Worm (Caenorhabditis elegans) whole organism, L4 larva: Measurements from ENCODE around the gene acs-7.

Source experiments
- F10B5.3 ChIP-seq: sonication (generic microtip); optimal IDR thresholded peaks from 2 replicates; lab custom pipeline; 2016; ENCODE audit warnings: mild to moderate bottlenecking, missing genetic modification characterization, missing compliant biosample characterization
- F37D6.2 ChIP-seq: sonication (generic microtip); optimal IDR thresholded peaks from 2 replicates; lab custom pipeline; 2016; ENCODE audit warnings: mild to moderate bottlenecking, missing genetic modification characterization, missing compliant biosample characterization
- F49E8.2 ChIP-seq: sonication (generic microtip); optimal IDR thresholded peaks from 2 replicates; lab custom pipeline; 2016; ENCODE audit warnings: missing compliant biosample characterization, mild to moderate bottlenecking, missing genetic modification characterization, borderline replicate concordance
- T20F7.1 ChIP-seq: fragments of 200-800 bp; sonication (Bioruptor generic); optimal IDR thresholded peaks from 2 replicates; lab custom pipeline; 2018; ENCODE audit warnings: mild to moderate bottlenecking, missing genetic modification characterization, missing compliant biosample characterization
- T26A8.4 ChIP-seq: fragments of 200-800 bp; sonication (Bioruptor generic); IDR thresholded peaks from 2 replicates; pipeline ENCODE4 v1.3.6; 2022; ENCODE audit warnings: missing genetic modification characterization, missing compliant biosample characterization
- Y48G9A.11 ChIP-seq: fragments of 200-800 bp; sonication (Bioruptor generic); IDR thresholded peaks from 2 replicates; pipeline ENCODE4 v1.3.6; 2022; ENCODE audit warnings: missing genetic modification reagents, missing genetic modification characterization, missing compliant biosample characterization
- ZK546.5 ChIP-seq, 2 experiments: sonication (generic microtip); optimal IDR thresholded peaks; 2 replicates each; lab custom pipeline; 2017; ENCODE audit warnings: missing biosample characterization in 2 of 2, missing genetic modification characterization in 2 of 2
- aha-1 ChIP-seq: fragments of 150-350 bp; peaks from one replicate; lab custom pipeline; 2014; ENCODE audit warnings: missing biosample characterization, missing genetic modification characterization
- attf-4 ChIP-seq: sonication (generic microtip); optimal IDR thresholded peaks from 3 replicates; lab custom pipeline; 2017; ENCODE audit warnings: missing biosample characterization, missing genetic modification characterization
- ceh-28 ChIP-seq: fragments of 150-350 bp; optimal IDR thresholded peaks from 2 replicates; lab custom pipeline; 2014; ENCODE audit warnings: missing biosample characterization, missing genetic modification reagents, missing genetic modification characterization
- ceh-32 ChIP-seq: sonication (generic microtip); optimal IDR thresholded peaks from 2 replicates; lab custom pipeline; 2016; ENCODE audit warnings: mild to moderate bottlenecking, missing genetic modification characterization, missing compliant biosample characterization; ENCODE audit not compliant: poor library complexity
- ceh-62 ChIP-seq: sonication (generic microtip); optimal IDR thresholded peaks from 2 replicates; lab custom pipeline; 2017; ENCODE audit warnings: missing biosample characterization, missing genetic modification characterization
- ceh-82 ChIP-seq: sonication (generic microtip); optimal IDR thresholded peaks from 2 replicates; lab custom pipeline; 2017; ENCODE audit warnings: missing biosample characterization, missing genetic modification characterization
- cey-2 ChIP-seq: sonication (generic microtip); optimal IDR thresholded peaks from 3 replicates; lab custom pipeline; 2017; ENCODE audit warnings: missing genetic modification characterization, mild to moderate bottlenecking, missing compliant biosample characterization, antibody characterized with exemption, borderline replicate concordance; ENCODE audit not compliant: insufficient read depth
- daf-16 ChIP-seq, 3 experiments: sonication (generic microtip); optimal IDR thresholded peaks; 2 replicates each; lab custom pipeline; 2016 to 2017; ENCODE audit warnings: missing genetic modification characterization in 3 of 3, missing genetic modification reagents in 3 of 3, mild to moderate bottlenecking in 2 of 3, missing compliant biosample characterization in 2 of 3, missing biosample characterization in 1 of 3, moderate library complexity in 1 of 3
- dmd-6 ChIP-seq: fragments of 200-800 bp; sonication (Bioruptor generic); IDR thresholded peaks from 2 replicates; pipeline ENCODE4 v1.3.6; 2022; ENCODE audit warnings: missing genetic modification reagents, missing genetic modification characterization, missing compliant biosample characterization
- dpl-1 ChIP-seq: fragments of 150-350 bp; optimal IDR thresholded peaks from 2 replicates; lab custom pipeline; 2014; ENCODE audit warnings: missing biosample characterization, missing genetic modification reagents, missing genetic modification characterization
- duxl-1 ChIP-seq: sonication (generic microtip); optimal IDR thresholded peaks from 2 replicates; lab custom pipeline; 2016; ENCODE audit warnings: mild to moderate bottlenecking, missing genetic modification characterization, moderate library complexity, missing compliant biosample characterization; ENCODE audit not compliant: poor library complexity
- dve-1 ChIP-seq: sonication (generic microtip); optimal IDR thresholded peaks from 2 replicates; lab custom pipeline; 2017; ENCODE audit warnings: antibody characterized with exemption, mild to moderate bottlenecking, missing genetic modification characterization, missing compliant biosample characterization; ENCODE audit not compliant: insufficient read depth
- fkh-10 ChIP-seq: fragments of 150-350 bp; optimal IDR thresholded peaks from 2 replicates; lab custom pipeline; 2014; ENCODE audit warnings: missing biosample characterization, missing genetic modification reagents, missing genetic modification characterization
- hlh-30 ChIP-seq: sonication (generic microtip); optimal IDR thresholded peaks from 2 replicates; lab custom pipeline; 2017; ENCODE audit warnings: antibody characterized with exemption, mild to moderate bottlenecking, missing genetic modification characterization, missing compliant biosample characterization; ENCODE audit not compliant: insufficient read depth
- hmg-1.1 ChIP-seq: fragments of 200-800 bp; sonication (Bioruptor generic); IDR thresholded peaks from 2 replicates; pipeline ENCODE4 v1.3.6; 2022; ENCODE audit warnings: missing genetic modification reagents, missing genetic modification characterization, missing compliant biosample characterization
- lim-7 ChIP-seq: fragments of 200-800 bp; sonication (Bioruptor generic); IDR thresholded peaks from 2 replicates; pipeline ENCODE4 v1.3.6; 2022; ENCODE audit warnings: missing genetic modification characterization, missing compliant biosample characterization
- lin-38 ChIP-seq: fragments of 200-800 bp; sonication (Bioruptor generic); IDR thresholded peaks from 2 replicates; pipeline ENCODE4 v1.3.6; 2022; ENCODE audit warnings: missing genetic modification reagents, missing genetic modification characterization, missing compliant biosample characterization
- lir-3 ChIP-seq: sonication (generic microtip); optimal IDR thresholded peaks from 2 replicates; lab custom pipeline; 2016; ENCODE audit warnings: mild to moderate bottlenecking, missing genetic modification characterization, missing compliant biosample characterization
- lsy-2 ChIP-seq, 2 experiments: fragments of 150-350 bp in 1 of 2; sonication (generic microtip) in 1 of 2; optimal IDR thresholded peaks; 2 replicates each; lab custom pipeline; 2014 to 2017; ENCODE audit warnings: missing biosample characterization in 2 of 2, missing genetic modification characterization in 2 of 2
- madf-5 ChIP-seq, 2 experiments: fragments of 200-800 bp; sonication (Bioruptor generic); IDR thresholded peaks; 2 replicates each; pipeline ENCODE4 v1.3.6; 2022; ENCODE audit warnings: missing compliant biosample characterization in 2 of 2, missing genetic modification characterization in 2 of 2
- madf-9 ChIP-seq: fragments of 200-800 bp; sonication (Bioruptor generic); conservative IDR thresholded peaks from 2 replicates; pipeline ENCODE4 v1.3.6; 2022; ENCODE audit warnings: missing genetic modification reagents, missing genetic modification characterization, missing compliant biosample characterization
- mdt-29 ChIP-seq: fragments of 200-800 bp; sonication (Bioruptor generic); IDR thresholded peaks from 2 replicates; pipeline ENCODE4 v1.3.6; 2022; ENCODE audit warnings: missing genetic modification reagents, missing genetic modification characterization, missing compliant biosample characterization
- mep-1 ChIP-seq: fragments of 150-350 bp; sonication (generic microtip); optimal IDR thresholded peaks from 3 replicates; lab custom pipeline; 2014; ENCODE audit warnings: missing biosample characterization, missing genetic modification characterization
- mxl-2 ChIP-seq: fragments of 200-800 bp; sonication (Bioruptor generic); conservative IDR thresholded peaks from 2 replicates; pipeline ENCODE4 v1.3.6; 2022; ENCODE audit warnings: missing genetic modification reagents, missing genetic modification characterization, missing compliant biosample characterization
- mxl-3 ChIP-seq: fragments of 200-800 bp; sonication (Bioruptor generic); optimal IDR thresholded peaks from 2 replicates; lab custom pipeline; 2018; ENCODE audit warnings: mild to moderate bottlenecking, missing genetic modification characterization, missing compliant biosample characterization
- nhr-10 ChIP-seq: fragments of 150-350 bp; optimal IDR thresholded peaks from 2 replicates; lab custom pipeline; 2014; ENCODE audit warnings: missing biosample characterization, missing genetic modification characterization
- nhr-102 ChIP-seq: sonication (generic microtip); optimal IDR thresholded peaks from 2 replicates; lab custom pipeline; 2016; ENCODE audit warnings: mild to moderate bottlenecking, missing genetic modification characterization, moderate library complexity, missing compliant biosample characterization
- nhr-41 ChIP-seq: fragments of 200-800 bp; sonication (Bioruptor generic); IDR thresholded peaks from 2 replicates; pipeline ENCODE4 v1.3.6; 2022; ENCODE audit warnings: missing genetic modification reagents, missing genetic modification characterization, missing compliant biosample characterization
- nhr-42 ChIP-seq: fragments of 200-800 bp; sonication (Bioruptor generic); IDR thresholded peaks from 2 replicates; pipeline ENCODE4 v1.3.6; 2022; ENCODE audit warnings: missing genetic modification characterization, missing compliant biosample characterization
- nhr-48 ChIP-seq: sonication (generic microtip); optimal IDR thresholded peaks from 2 replicates; lab custom pipeline; 2016; ENCODE audit warnings: mild to moderate bottlenecking, missing genetic modification characterization, missing compliant biosample characterization
- nhr-6 ChIP-seq: fragments of 150-350 bp; optimal IDR thresholded peaks from 2 replicates; lab custom pipeline; 2014; ENCODE audit warnings: missing biosample characterization, missing genetic modification characterization
- nhr-76 ChIP-seq: fragments of 150-350 bp; optimal IDR thresholded peaks from 2 replicates; lab custom pipeline; 2014; ENCODE audit warnings: missing biosample characterization, missing genetic modification characterization
- nhr-77 ChIP-seq: fragments of 150-350 bp; optimal IDR thresholded peaks from 2 replicates; lab custom pipeline; 2014; ENCODE audit warnings: missing biosample characterization, missing genetic modification characterization
- php-3 ChIP-seq: fragments of 200-800 bp; sonication (Bioruptor generic); IDR thresholded peaks from 2 replicates; pipeline ENCODE4 v1.3.6; 2022; ENCODE audit warnings: missing genetic modification reagents, missing genetic modification characterization, missing compliant biosample characterization
- pqm-1 ChIP-seq: sonication (generic microtip); optimal IDR thresholded peaks from 2 replicates; lab custom pipeline; 2017; ENCODE audit warnings: missing biosample characterization, missing genetic modification characterization
- saeg-2 ChIP-seq: fragments of 200-800 bp; sonication (Bioruptor generic); IDR thresholded peaks from 2 replicates; pipeline ENCODE4 v1.3.6; 2022; ENCODE audit warnings: missing genetic modification reagents, missing genetic modification characterization, missing compliant biosample characterization
- set-16 ChIP-seq: fragments of 200-800 bp; sonication (Bioruptor generic); IDR thresholded peaks from 2 replicates; pipeline ENCODE4 v1.3.6; 2022; ENCODE audit warnings: missing genetic modification reagents, missing genetic modification characterization, missing compliant biosample characterization
- snpc-1.2 ChIP-seq: fragments of 200-800 bp; sonication (Bioruptor generic); IDR thresholded peaks from 2 replicates; pipeline ENCODE4 v1.3.6; 2022; ENCODE audit warnings: missing genetic modification reagents, missing genetic modification characterization, missing compliant biosample characterization
- tag-97 ChIP-seq: fragments of 200-800 bp; sonication (Bioruptor generic); IDR thresholded peaks from 2 replicates; pipeline ENCODE4 v1.3.6; 2022; ENCODE audit warnings: missing genetic modification characterization, missing compliant biosample characterization
- tra-1 ChIP-seq: fragments of 200-800 bp; sonication (Bioruptor generic); IDR thresholded peaks from 2 replicates; pipeline ENCODE4 v1.3.6; 2022; ENCODE audit warnings: missing genetic modification reagents, missing genetic modification characterization, missing compliant biosample characterization
- unc-62 ChIP-seq, 3 experiments: fragments of 150-350 bp in 1 of 3; sonication (generic microtip); optimal IDR thresholded peaks in 2 of 3; peaks in 1 of 3; 1 replicate in 1 of 3; 2 replicates in 2 of 3; lab custom pipeline; 2014 to 2017; ENCODE audit warnings: missing biosample characterization in 3 of 3, missing genetic modification characterization in 3 of 3, missing genetic modification reagents in 3 of 3, missing genotype in 1 of 3
- zag-1 ChIP-seq: fragments of 150-350 bp; optimal IDR thresholded peaks from 2 replicates; lab custom pipeline; 2014; ENCODE audit warnings: missing biosample characterization, missing genetic modification characterization
- zfp-2 ChIP-seq: sonication (generic microtip); optimal IDR thresholded peaks from 2 replicates; lab custom pipeline; 2016; ENCODE audit warnings: mild to moderate bottlenecking, missing genetic modification characterization, missing compliant biosample characterization
- zip-11 ChIP-seq: fragments of 200-800 bp; sonication (Bioruptor generic); IDR thresholded peaks from 2 replicates; pipeline ENCODE4 v1.3.6; 2022; ENCODE audit warnings: missing genetic modification characterization, missing compliant biosample characterization

The acs-7 gene

DNA sequence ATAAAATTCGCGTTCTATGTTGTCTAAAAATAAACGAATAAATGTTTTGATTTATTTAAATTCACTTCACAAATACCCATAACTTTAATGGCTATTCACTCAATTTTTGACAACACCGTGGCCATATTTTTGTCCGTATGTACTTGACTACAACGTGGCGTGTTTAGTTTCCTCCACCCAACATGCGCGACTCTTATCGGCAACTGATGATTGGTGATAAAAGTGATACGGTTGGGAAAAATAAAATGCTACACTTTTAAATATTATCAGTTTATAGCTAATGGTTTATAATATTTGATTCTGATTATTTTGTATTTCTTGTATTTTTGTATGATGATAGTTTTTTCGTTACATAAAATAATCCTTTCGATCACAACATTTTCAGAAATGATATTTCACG lies at the start of gene acs-7:
Gene acs-7, plus strand, starts transcription at position 386 of the 400 bp plus-strand sequence.
- no peak for TF ChIP-seq tag-97 (GFP tag; lab: Robert Waterston, UW)
- TF ChIP-seq aha-1 (tag; lab: Kevin White, UChicago): no peak
- TF ChIP-seq ceh-32 (tag; lab: Kevin White, UChicago): no peak
- TF ChIP-seq dve-1 (tag; lab: Kevin White, UChicago): peak; percentile 95
- TF ChIP-seq unc-62 (GFP tag; optimal IDR thresholded peaks at IDR 0.05 in 1 of 2; lab: Kevin White, UChicago): no peak
- TF ChIP-seq unc-62 (tag; optimal IDR thresholded peaks at IDR 0.05; lab: Kevin White, UChicago): no peak
- TF ChIP-seq mep-1 (tag; lab: Kevin White, UChicago): peak; percentile 60
- TF ChIP-seq php-3 (GFP tag; lab: Robert Waterston, UW): peak; percentile 90
- peak; percentile 51 for TF ChIP-seq hlh-30
- no peak for TF ChIP-seq ceh-62 (tag; lab: Kevin White, UChicago)
- peak; percentile 59 for TF ChIP-seq mxl-3 (GFP tag; lab: Kevin White, UChicago)
- no peak for TF ChIP-seq madf-9 (GFP tag; lab: Robert Waterston, UW)
- TF ChIP-seq lsy-2 (tag; optimal IDR thresholded peaks at IDR 0.05; lab: Kevin White, UChicago): no peak
- TF ChIP-seq nhr-41 (GFP tag; lab: Robert Waterston, UW): no peak
- TF ChIP-seq nhr-6 (tag; lab: Kevin White, UChicago): no peak
- TF ChIP-seq F37D6.2 (tag; lab: Kevin White, UChicago): no peak
- no peak for TF ChIP-seq nhr-76 (tag; lab: Kevin White, UChicago)
- peak; percentile 89 for TF ChIP-seq nhr-77 (tag; lab: Kevin White, UChicago)
- TF ChIP-seq daf-16 (GFP tag; optimal IDR thresholded peaks at IDR 0.05; lab: Kevin White, UChicago): no peak
- peak; percentile 95 for TF ChIP-seq daf-16 (tag; optimal IDR thresholded peaks at IDR 0.05; lab: Kevin White, UChicago)
- TF ChIP-seq ceh-82 (tag; lab: Kevin White, UChicago): no peak
- TF ChIP-seq zfp-2 (tag; lab: Kevin White, UChicago): no peak
- TF ChIP-seq nhr-10 (tag; lab: Kevin White, UChicago): peak; percentile 2
- TF ChIP-seq F10B5.3: no peak
- no peak for TF ChIP-seq fkh-10 (GFP tag; lab: Kevin White, UChicago)
- no peak for TF ChIP-seq zag-1 (tag; lab: Kevin White, UChicago)
- no peak for TF ChIP-seq ceh-28 (tag; lab: Kevin White, UChicago)
- peak; percentile 31 for TF ChIP-seq nhr-48 (tag; lab: Kevin White, UChicago)
- peak; percentile 90 for TF ChIP-seq pqm-1 (tag; lab: Kevin White, UChicago)
- peak; percentile 32 for TF ChIP-seq nhr-102 (tag; lab: Kevin White, UChicago)
- TF ChIP-seq T26A8.4: no peak
- no peak for TF ChIP-seq mdt-29 (GFP tag; lab: Robert Waterston, UW)
- TF ChIP-seq mxl-2: no peak
- TF ChIP-seq set-16: no peak
- no peak for TF ChIP-seq ZK546.5 (tag; optimal IDR thresholded peaks at IDR 0.05; lab: Kevin White, UChicago)
- 0 out of 2 replicates have a peak, but pooled peaks have one; percentile 15 for TF ChIP-seq tra-1 (GFP tag; lab: Robert Waterston, UW)
- no peak for TF ChIP-seq snpc-1.2 (GFP tag; lab: Robert Waterston, UW)
- TF ChIP-seq saeg-2: no peak
- TF ChIP-seq dpl-1 (GFP tag; lab: Kevin White, UChicago): no peak
- no peak for TF ChIP-seq lir-3
- TF ChIP-seq lim-7 (GFP tag; lab: Robert Waterston, UW): no peak
- no peak for TF ChIP-seq duxl-1 (tag; lab: Kevin White, UChicago)
- TF ChIP-seq dmd-6: peak; percentile 87
- TF ChIP-seq attf-4: no peak
- no peak for TF ChIP-seq hmg-1.1 (GFP tag; lab: Robert Waterston, UW)
- TF ChIP-seq nhr-42 (GFP tag; lab: Robert Waterston, UW): no peak
- TF ChIP-seq madf-5 (GFP tag; IDR thresholded peaks at IDR 0.05; lab: Robert Waterston, UW): no peak
- TF ChIP-seq F49E8.2 (tag; lab: Kevin White, UChicago): no peak
- TF ChIP-seq cey-2 (tag; lab: Kevin White, UChicago): no peak
- no peak for TF ChIP-seq zip-11 (GFP tag; lab: Robert Waterston, UW)
- no peak for TF ChIP-seq Y48G9A.11 (GFP tag; lab: Robert Waterston, UW)
- TF ChIP-seq lin-38 (GFP tag; lab: Robert Waterston, UW): no peak
- TF ChIP-seq T20F7.1 (GFP tag; lab: Kevin White, UChicago): peak; percentile 21
